Worm (Caenorhabditis elegans) whole organism, young adult: Measurements from ENCODE around the gene F26D2.10.

Source experiments
- athp-1 ChIP-seq: sonication (generic microtip); optimal IDR thresholded peaks from 2 replicates; lab custom pipeline; 2017; ENCODE audit warnings: mild to moderate bottlenecking, missing genetic modification characterization, missing compliant biosample characterization
- ccch-3 ChIP-seq: fragments of 200-800 bp; sonication (Bioruptor generic); optimal IDR thresholded peaks from 2 replicates; lab custom pipeline; 2018; ENCODE audit warnings: mild to moderate bottlenecking, missing genetic modification characterization, missing compliant biosample characterization
- hrde-1 ChIP-seq: sonication (generic microtip); optimal IDR thresholded peaks from 2 replicates; lab custom pipeline; 2016; ENCODE audit warnings: missing genetic modification characterization, mild to moderate bottlenecking, missing compliant biosample characterization, moderate library complexity, missing genotype, missing genetic modification reagents, borderline replicate concordance
- hsf-1 ChIP-seq: fragments of 200-800 bp; sonication (Bioruptor generic); IDR thresholded peaks from 2 replicates; pipeline ENCODE4 v1.3.6; 2022; ENCODE audit warnings: missing genetic modification reagents, missing genetic modification characterization, missing compliant biosample characterization

ce11 chrV:16429503-16429902 lies at the start of gene F26D2.10:
- TF ChIP-seq hrde-1 (no peak), athp-1 (tag; lab: Kevin White, UChicago) (no peak), ccch-3 (no peak), hsf-1 (GFP tag; lab: Robert Waterston, UW) (no peak)
